Worm (Caenorhabditis elegans) whole organism, L4 larva: ENCODE data around the gene egg-1.

Source experiments
- F10B5.3 ChIP-seq: sonication (generic microtip); optimal IDR thresholded peaks from 2 replicates; lab custom pipeline; 2016; ENCODE audit warnings: mild to moderate bottlenecking, missing genetic modification characterization, missing compliant biosample characterization
- F26F4.8 ChIP-seq: fragments of 200-800 bp; sonication (Bioruptor generic); conservative IDR thresholded peaks from 2 replicates; pipeline ENCODE4 v1.3.6; 2022; ENCODE audit warnings: missing genetic modification characterization, missing compliant biosample characterization
- F37D6.2 ChIP-seq: sonication (generic microtip); optimal IDR thresholded peaks from 2 replicates; lab custom pipeline; 2016; ENCODE audit warnings: mild to moderate bottlenecking, missing genetic modification characterization, missing compliant biosample characterization
- F44E2.7 ChIP-seq: fragments of 200-800 bp; sonication (Bioruptor generic); IDR thresholded peaks from 2 replicates; pipeline ENCODE4 v2.1.2; 2022; ENCODE audit warnings: missing genetic modification characterization, missing compliant biosample characterization
- T26A8.4 ChIP-seq: fragments of 200-800 bp; sonication (Bioruptor generic); IDR thresholded peaks from 2 replicates; pipeline ENCODE4 v1.3.6; 2022; ENCODE audit warnings: missing genetic modification characterization, missing compliant biosample characterization
- Y75B8A.6 ChIP-seq: fragments of 200-800 bp; sonication (Bioruptor generic); IDR thresholded peaks from 2 replicates; pipeline ENCODE4 v1.3.6; 2022; ENCODE audit warnings: missing genetic modification reagents, missing genetic modification characterization, missing compliant biosample characterization
- ZK337.2 ChIP-seq: fragments of 200-800 bp; sonication (Bioruptor generic); IDR thresholded peaks from 2 replicates; pipeline ENCODE4 v1.3.6; 2022; ENCODE audit warnings: missing genetic modification reagents, missing genetic modification characterization, missing compliant biosample characterization
- ZK546.5 ChIP-seq, 2 experiments: sonication (generic microtip); optimal IDR thresholded peaks; 2 replicates each; lab custom pipeline; 2017; ENCODE audit warnings: missing biosample characterization in 2 of 2, missing genetic modification characterization in 2 of 2
- aha-1 ChIP-seq: fragments of 150-350 bp; peaks from one replicate; lab custom pipeline; 2014; ENCODE audit warnings: missing biosample characterization, missing genetic modification characterization
- ceh-32 ChIP-seq: sonication (generic microtip); optimal IDR thresholded peaks from 2 replicates; lab custom pipeline; 2016; ENCODE audit warnings: mild to moderate bottlenecking, missing genetic modification characterization, missing compliant biosample characterization; ENCODE audit not compliant: poor library complexity
- ctbp-1 ChIP-seq: fragments of 200-800 bp; sonication (Bioruptor generic); IDR thresholded peaks from 2 replicates; pipeline ENCODE4 v1.3.6; 2022; ENCODE audit warnings: missing genetic modification reagents, missing genetic modification characterization, missing compliant biosample characterization
- daf-12 ChIP-seq: fragments of 150-350 bp; optimal IDR thresholded peaks from 2 replicates; lab custom pipeline; 2014; ENCODE audit warnings: missing biosample characterization, missing genetic modification reagents, missing genetic modification characterization
- daf-19 ChIP-seq: fragments of 200-800 bp; sonication (Bioruptor generic); conservative IDR thresholded peaks from 2 replicates; pipeline ENCODE4 v1.3.6; 2022; ENCODE audit warnings: missing genetic modification characterization, missing compliant biosample characterization
- dmd-6 ChIP-seq: fragments of 200-800 bp; sonication (Bioruptor generic); IDR thresholded peaks from 2 replicates; pipeline ENCODE4 v1.3.6; 2022; ENCODE audit warnings: missing genetic modification reagents, missing genetic modification characterization, missing compliant biosample characterization
- dpl-1 ChIP-seq: fragments of 150-350 bp; optimal IDR thresholded peaks from 2 replicates; lab custom pipeline; 2014; ENCODE audit warnings: missing biosample characterization, missing genetic modification reagents, missing genetic modification characterization
- dve-1 ChIP-seq: sonication (generic microtip); optimal IDR thresholded peaks from 2 replicates; lab custom pipeline; 2017; ENCODE audit warnings: antibody characterized with exemption, mild to moderate bottlenecking, missing genetic modification characterization, missing compliant biosample characterization; ENCODE audit not compliant: insufficient read depth
- egl-43 ChIP-seq: fragments of 200-800 bp; sonication (Bioruptor generic); IDR thresholded peaks from 2 replicates; pipeline ENCODE4 v1.3.6; 2022; ENCODE audit warnings: missing genetic modification reagents, missing genetic modification characterization, missing compliant biosample characterization
- fkh-10 ChIP-seq: fragments of 150-350 bp; optimal IDR thresholded peaks from 2 replicates; lab custom pipeline; 2014; ENCODE audit warnings: missing biosample characterization, missing genetic modification reagents, missing genetic modification characterization
- fos-1 ChIP-seq: fragments of 150-350 bp; optimal IDR thresholded peaks from 2 replicates; lab custom pipeline; 2014; ENCODE audit warnings: missing biosample characterization, missing genetic modification characterization
- hlh-11 ChIP-seq: fragments of 200-800 bp; sonication (Bioruptor generic); optimal IDR thresholded peaks from 2 replicates; lab custom pipeline; 2018; ENCODE audit warnings: mild to moderate bottlenecking, missing genetic modification characterization, missing compliant biosample characterization
- jun-1 ChIP-seq: fragments of 150-350 bp; optimal IDR thresholded peaks from 2 replicates; lab custom pipeline; 2014; ENCODE audit warnings: missing biosample characterization, missing genetic modification reagents, missing genetic modification characterization
- lin-15B ChIP-seq: fragments of 150-350 bp; sonication (generic microtip); optimal IDR thresholded peaks from 3 replicates; lab custom pipeline; 2014; ENCODE audit warnings: missing biosample characterization, missing genetic modification characterization
- lin-38 ChIP-seq: fragments of 200-800 bp; sonication (Bioruptor generic); IDR thresholded peaks from 2 replicates; pipeline ENCODE4 v1.3.6; 2022; ENCODE audit warnings: missing genetic modification reagents, missing genetic modification characterization, missing compliant biosample characterization
- madf-5 ChIP-seq, 2 experiments: fragments of 200-800 bp; sonication (Bioruptor generic); IDR thresholded peaks; 2 replicates each; pipeline ENCODE4 v1.3.6; 2022; ENCODE audit warnings: missing compliant biosample characterization in 2 of 2, missing genetic modification characterization in 2 of 2
- madf-9 ChIP-seq: fragments of 200-800 bp; sonication (Bioruptor generic); conservative IDR thresholded peaks from 2 replicates; pipeline ENCODE4 v1.3.6; 2022; ENCODE audit warnings: missing genetic modification reagents, missing genetic modification characterization, missing compliant biosample characterization
- mdl-1 ChIP-seq, 2 experiments: fragments of 150-350 bp in 1 of 2; sonication (generic microtip) in 1 of 2; optimal IDR thresholded peaks; 2 replicates each; lab custom pipeline; 2014 to 2017; ENCODE audit warnings: missing biosample characterization in 2 of 2, missing genetic modification characterization in 2 of 2
- mep-1 ChIP-seq: fragments of 150-350 bp; sonication (generic microtip); optimal IDR thresholded peaks from 3 replicates; lab custom pipeline; 2014; ENCODE audit warnings: missing biosample characterization, missing genetic modification characterization
- nhr-10 ChIP-seq: fragments of 150-350 bp; optimal IDR thresholded peaks from 2 replicates; lab custom pipeline; 2014; ENCODE audit warnings: missing biosample characterization, missing genetic modification characterization
- nhr-102 ChIP-seq: sonication (generic microtip); optimal IDR thresholded peaks from 2 replicates; lab custom pipeline; 2016; ENCODE audit warnings: mild to moderate bottlenecking, missing genetic modification characterization, moderate library complexity, missing compliant biosample characterization
- nhr-11 ChIP-seq: fragments of 150-350 bp; optimal IDR thresholded peaks from 2 replicates; lab custom pipeline; 2014; ENCODE audit warnings: missing biosample characterization, missing genetic modification characterization
- nhr-111 ChIP-seq: fragments of 200-800 bp; sonication (Bioruptor generic); optimal IDR thresholded peaks from 2 replicates; lab custom pipeline; 2018; ENCODE audit warnings: mild to moderate bottlenecking, missing genetic modification characterization, missing compliant biosample characterization
- nhr-25 ChIP-seq: sonication (generic microtip); optimal IDR thresholded peaks from 2 replicates; lab custom pipeline; 2017; ENCODE audit warnings: missing genetic modification characterization, mild to moderate bottlenecking, missing compliant biosample characterization, antibody characterized with exemption, moderate library complexity, borderline replicate concordance; ENCODE audit not compliant: insufficient read depth
- nhr-28 ChIP-seq: fragments of 150-350 bp; optimal IDR thresholded peaks from 2 replicates; lab custom pipeline; 2014; ENCODE audit warnings: missing biosample characterization, missing genetic modification characterization
- nhr-42 ChIP-seq: fragments of 200-800 bp; sonication (Bioruptor generic); IDR thresholded peaks from 2 replicates; pipeline ENCODE4 v1.3.6; 2022; ENCODE audit warnings: missing genetic modification characterization, missing compliant biosample characterization
- nhr-77 ChIP-seq: fragments of 150-350 bp; optimal IDR thresholded peaks from 2 replicates; lab custom pipeline; 2014; ENCODE audit warnings: missing biosample characterization, missing genetic modification characterization
- php-3 ChIP-seq: fragments of 200-800 bp; sonication (Bioruptor generic); IDR thresholded peaks from 2 replicates; pipeline ENCODE4 v1.3.6; 2022; ENCODE audit warnings: missing genetic modification reagents, missing genetic modification characterization, missing compliant biosample characterization
- pqm-1 ChIP-seq: sonication (generic microtip); optimal IDR thresholded peaks from 2 replicates; lab custom pipeline; 2017; ENCODE audit warnings: missing biosample characterization, missing genetic modification characterization
- rbr-2 ChIP-seq: sonication (generic microtip); optimal IDR thresholded peaks from 2 replicates; lab custom pipeline; 2016; ENCODE audit warnings: missing genotype, missing genetic modification characterization, missing compliant biosample characterization
- saeg-2 ChIP-seq: fragments of 200-800 bp; sonication (Bioruptor generic); IDR thresholded peaks from 2 replicates; pipeline ENCODE4 v1.3.6; 2022; ENCODE audit warnings: missing genetic modification reagents, missing genetic modification characterization, missing compliant biosample characterization
- sdz-12 ChIP-seq: fragments of 200-800 bp; sonication (Bioruptor generic); optimal IDR thresholded peaks from 2 replicates; lab custom pipeline; 2018; ENCODE audit warnings: mild to moderate bottlenecking, missing genetic modification characterization, missing compliant biosample characterization
- snpc-1.2 ChIP-seq: fragments of 200-800 bp; sonication (Bioruptor generic); IDR thresholded peaks from 2 replicates; pipeline ENCODE4 v1.3.6; 2022; ENCODE audit warnings: missing genetic modification reagents, missing genetic modification characterization, missing compliant biosample characterization
- snpc-4 ChIP-seq: fragments of 150-350 bp; optimal IDR thresholded peaks from 2 replicates; lab custom pipeline; 2014; ENCODE audit warnings: missing biosample characterization, missing genetic modification characterization
- spr-1 ChIP-seq: sonication (generic microtip); optimal IDR thresholded peaks from 2 replicates; lab custom pipeline; 2016; ENCODE audit warnings: mild to moderate bottlenecking, missing genetic modification characterization, missing compliant biosample characterization
- spr-3 ChIP-seq: fragments of 200-800 bp; sonication (Bioruptor generic); optimal IDR thresholded peaks from 2 replicates; lab custom pipeline; 2018; ENCODE audit warnings: mild to moderate bottlenecking, missing genetic modification characterization, missing compliant biosample characterization
- tag-97 ChIP-seq: fragments of 200-800 bp; sonication (Bioruptor generic); IDR thresholded peaks from 2 replicates; pipeline ENCODE4 v1.3.6; 2022; ENCODE audit warnings: missing genetic modification characterization, missing compliant biosample characterization
- tra-1 ChIP-seq: fragments of 200-800 bp; sonication (Bioruptor generic); IDR thresholded peaks from 2 replicates; pipeline ENCODE4 v1.3.6; 2022; ENCODE audit warnings: missing genetic modification reagents, missing genetic modification characterization, missing compliant biosample characterization
- unc-130 ChIP-seq: sonication (generic microtip); optimal IDR thresholded peaks from 2 replicates; lab custom pipeline; 2016; ENCODE audit warnings: missing genetic modification reagents, missing genetic modification characterization, missing compliant biosample characterization
- unc-62 ChIP-seq, 3 experiments: fragments of 150-350 bp in 1 of 3; sonication (generic microtip); optimal IDR thresholded peaks in 2 of 3; peaks in 1 of 3; 1 replicate in 1 of 3; 2 replicates in 2 of 3; lab custom pipeline; 2014 to 2017; ENCODE audit warnings: missing biosample characterization in 3 of 3, missing genetic modification characterization in 3 of 3, missing genetic modification reagents in 3 of 3, missing genotype in 1 of 3
- zip-11 ChIP-seq: fragments of 200-800 bp; sonication (Bioruptor generic); IDR thresholded peaks from 2 replicates; pipeline ENCODE4 v1.3.6; 2022; ENCODE audit warnings: missing genetic modification characterization, missing compliant biosample characterization
- zip-2 ChIP-seq: fragments of 150-350 bp; optimal IDR thresholded peaks from 2 replicates; lab custom pipeline; 2014; ENCODE audit warnings: missing biosample characterization, missing genetic modification characterization
- ztf-11 ChIP-seq: fragments of 150-350 bp; optimal IDR thresholded peaks from 2 replicates; lab custom pipeline; 2014; ENCODE audit warnings: missing biosample characterization, missing genetic modification characterization

The egg-1 gene

DNA sequence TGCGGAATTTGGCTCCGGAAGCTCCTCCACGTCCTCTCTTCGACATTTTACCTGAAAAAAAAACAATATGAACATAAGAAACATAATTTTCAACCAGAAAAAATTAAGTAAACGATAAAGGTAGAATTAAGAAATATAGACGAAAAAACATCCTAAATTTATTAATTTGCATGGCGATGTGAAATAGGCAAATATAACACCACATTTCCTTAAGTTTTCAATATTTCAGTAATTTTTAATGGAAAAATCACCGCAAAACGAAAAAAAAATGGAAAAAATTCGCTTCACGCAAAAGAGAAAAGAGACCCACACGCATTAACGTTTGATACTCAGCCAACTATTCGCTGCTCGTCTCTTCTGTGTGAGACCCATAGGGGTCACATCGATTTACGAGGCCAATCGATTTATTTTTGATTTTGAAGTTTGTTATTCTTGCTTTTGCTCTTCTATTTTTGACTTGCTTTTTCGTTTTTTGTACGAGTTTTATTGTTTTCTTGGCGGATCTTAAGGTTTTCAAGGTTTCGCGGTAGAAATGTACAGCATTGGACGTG lies 21.8 kb upstream of the egg-1 start, which contains the start of gene rpl-23 (continued):
- TF ChIP-seq mep-1: peak; percentile 96
- TF ChIP-seq F37D6.2: peak; percentile 59
- TF ChIP-seq dmd-6 (GFP tag; lab: Robert Waterston, UW): peak; percentile 62
- peak; percentile 83 for TF ChIP-seq nhr-28 (tag; lab: Kevin White, UChicago)
- TF ChIP-seq snpc-1.2 (GFP tag; lab: Robert Waterston, UW): no peak
- no peak for TF ChIP-seq php-3 (GFP tag; lab: Robert Waterston, UW)
- peak; percentile 49; the same call in 1 of the 2 replicates for TF ChIP-seq ctbp-1 (GFP tag; lab: Robert Waterston, UW)
- no peak for TF ChIP-seq zip-11 (GFP tag; lab: Robert Waterston, UW)
- TF ChIP-seq mdl-1 (tag; optimal IDR thresholded peaks at IDR 0.05; lab: Kevin White, UChicago): peak in 1 of 2 experiments; percentile 71
- TF ChIP-seq nhr-25 (tag; lab: Kevin White, UChicago): peak; percentile 36
- TF ChIP-seq egl-43 (GFP tag; lab: Robert Waterston, UW): no peak
- TF ChIP-seq tra-1: peak; percentile 65; the same call in 1 of the 2 replicates
- no peak for TF ChIP-seq daf-19 (GFP tag; lab: Robert Waterston, UW)
- peak; percentile 15 for TF ChIP-seq spr-1 (tag; lab: Kevin White, UChicago)
- no peak for TF ChIP-seq nhr-42 (GFP tag; lab: Robert Waterston, UW)
- TF ChIP-seq F26F4.8: no peak
- TF ChIP-seq nhr-11: peak; percentile 96
- TF ChIP-seq daf-12 (tag; lab: Kevin White, UChicago): no peak
- TF ChIP-seq hlh-11 (tag; lab: Kevin White, UChicago): peak; percentile 77
- 0 out of 2 replicates have a peak, but pooled peaks have one; percentile 23 for TF ChIP-seq ZK337.2 (GFP tag; lab: Robert Waterston, UW)
- peak; percentile 94 for TF ChIP-seq dve-1 (tag; lab: Kevin White, UChicago)
- peak; percentile 56 for TF ChIP-seq unc-130
- peak; percentile 85 for TF ChIP-seq lin-38 (GFP tag; lab: Robert Waterston, UW)
- peak; percentile 54 for TF ChIP-seq fkh-10
- TF ChIP-seq dpl-1: peak; percentile 88
- TF ChIP-seq pqm-1 (tag; lab: Kevin White, UChicago): peak; percentile 7
- peak; percentile 96 for TF ChIP-seq nhr-77 (tag; lab: Kevin White, UChicago)
- no peak for TF ChIP-seq snpc-4 (tag; lab: Kevin White, UChicago)
- TF ChIP-seq ZK546.5 (tag; optimal IDR thresholded peaks at IDR 0.05; lab: Kevin White, UChicago): peak in 1 of 2 experiments; percentile 58
- no peak for TF ChIP-seq Y75B8A.6 (GFP tag; lab: Robert Waterston, UW)
- peak; percentile 83 for TF ChIP-seq rbr-2 (tag; lab: Kevin White, UChicago)
- peak; percentile 97 for TF ChIP-seq aha-1 (tag; lab: Kevin White, UChicago)
- 0 out of 2 replicates have a peak, but pooled peaks have one; percentile 14 for TF ChIP-seq saeg-2 (GFP tag; lab: Robert Waterston, UW)
- TF ChIP-seq jun-1: peak; percentile 27
- no peak for TF ChIP-seq ceh-32
- no peak for TF ChIP-seq madf-5 (GFP tag; IDR thresholded peaks at IDR 0.05; lab: Robert Waterston, UW)
- TF ChIP-seq nhr-10 (tag; lab: Kevin White, UChicago): no peak
- TF ChIP-seq lin-15B: no peak
- no peak for TF ChIP-seq spr-3
- no peak for TF ChIP-seq nhr-111
- TF ChIP-seq T26A8.4 (GFP tag; lab: Robert Waterston, UW): peak; percentile 84
- TF ChIP-seq F10B5.3 (tag; lab: Kevin White, UChicago): no peak
- TF ChIP-seq fos-1 (tag; lab: Kevin White, UChicago): no peak
- TF ChIP-seq F44E2.7: no peak
- TF ChIP-seq zip-2: peak; percentile 29
- TF ChIP-seq madf-9: no peak; the same call in 1 of the 2 replicates
- no peak for TF ChIP-seq ztf-11 (tag; lab: Kevin White, UChicago)
- peak; percentile 52 for TF ChIP-seq nhr-102
- no peak for TF ChIP-seq sdz-12 (GFP tag; lab: Kevin White, UChicago)
- TF ChIP-seq unc-62 (GFP tag; optimal IDR thresholded peaks at IDR 0.05 in 1 of 2; lab: Kevin White, UChicago): peak in 1 of 2 experiments; percentile 21
- TF ChIP-seq unc-62 (tag; optimal IDR thresholded peaks at IDR 0.05; lab: Kevin White, UChicago): no peak
- no peak for TF ChIP-seq tag-97 (GFP tag; lab: Robert Waterston, UW)
